Worm (Caenorhabditis elegans): ENCODE data around the gene T06C12.9.
"Not testable (repeated sequence)": the region's sequence is repeated elsewhere in the genome, so short reads cannot be mapped to it uniquely, and the experiment has no call there.

Gene T06C12.9

DNA sequence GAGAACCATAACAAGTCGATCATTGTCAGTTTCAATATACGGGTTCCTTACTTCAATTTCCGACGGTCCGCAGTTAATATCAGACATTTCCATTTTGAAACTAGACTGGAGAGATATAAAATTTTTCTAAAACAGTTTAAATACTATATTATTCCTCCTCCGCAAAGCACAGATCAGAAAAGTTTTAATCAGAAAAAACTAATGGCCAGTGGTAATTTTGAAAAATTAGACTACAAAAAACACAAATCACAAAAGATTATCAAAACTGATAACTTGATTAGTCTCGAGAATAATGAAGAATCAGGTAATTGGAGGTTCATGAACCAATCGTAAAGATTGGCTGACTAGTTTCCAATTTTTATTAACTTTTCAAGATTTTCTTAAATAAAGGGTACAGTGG, at the start of gene T06C12.9:
TSS of gene T06C12.9 (minus strand) at position 101 of the 400 bp plus-strand sequence.
- TF ChIP-seq nhr-28 (tag; optimal IDR thresholded peaks at IDR 0.05) (peak; percentile 3), nhr-48 (tag; optimal IDR thresholded peaks at IDR 0.05) (no peak)

DNA sequence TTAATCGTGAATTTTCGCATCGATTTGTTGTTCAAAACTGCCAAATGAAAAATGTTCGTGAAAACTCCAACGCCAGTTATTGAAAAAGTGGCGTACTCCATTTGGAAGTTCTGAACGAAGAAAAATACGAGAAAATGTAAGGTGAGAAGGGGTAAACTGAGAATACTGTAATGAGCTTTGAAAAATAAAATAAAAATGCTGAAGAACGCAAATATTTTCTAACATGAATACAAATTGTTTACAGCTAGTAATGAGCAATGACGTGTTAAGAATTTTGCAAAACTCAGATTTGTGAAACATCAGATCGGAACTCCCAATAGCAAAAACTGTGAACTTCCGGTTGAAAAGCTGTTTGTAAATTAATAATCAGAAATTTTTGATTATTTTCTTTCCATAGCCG, 46.5 kb upstream of the T06C12.9 start, which contains the start of gene srw-26:
TSS of gene srw-26 (minus strand) at position 101 of the 400 bp plus-strand sequence.
- TF ChIP-seq hlh-11 (tag; optimal IDR thresholded peaks at IDR 0.05) (no peak), mdl-1 (tag; optimal IDR thresholded peaks at IDR 0.05) (no peak), egl-27 (tag; optimal IDR thresholded peaks at IDR 0.05) (no peak), ces-1 (GFP tag; optimal IDR thresholded peaks at IDR 0.05) (no peak), hlh-30 (tag; optimal IDR thresholded peaks at IDR 0.05; ENCODE audit: insufficient read depth) (no peak), mep-1 (tag; optimal IDR thresholded peaks at IDR 0.05) (no peak)

DNA sequence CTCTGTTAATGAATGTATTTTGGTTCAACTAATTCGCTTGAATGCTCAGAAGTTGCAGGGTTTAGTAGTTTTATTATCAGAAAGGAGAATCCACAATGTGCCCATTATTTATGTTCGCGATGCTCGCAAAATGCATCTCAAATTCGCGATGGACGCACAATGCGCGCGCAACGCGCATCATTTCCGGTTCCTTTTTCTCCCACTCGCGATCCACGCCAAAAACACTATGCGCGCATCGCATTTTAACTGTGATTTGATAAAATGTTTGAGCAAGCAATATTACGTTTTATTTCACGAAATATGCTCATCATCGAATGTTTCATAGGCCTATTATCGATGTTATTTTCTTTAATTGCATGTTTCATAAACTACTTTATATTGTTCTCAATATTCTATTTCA, 44.0 kb upstream of the T06C12.9 start, which contains the start of gene srbc-77:
TSS of gene srbc-77 (plus strand) at position 301 of the 400 bp plus-strand sequence.
- not testable (repeated sequence) for TF ChIP-seq duxl-1 (tag; optimal IDR thresholded peaks at IDR 0.05; ENCODE audit: poor library complexity); daf-19 (GFP tag; conservative IDR thresholded peaks at IDR 0.05); nhr-42 (GFP tag; IDR thresholded peaks at IDR 0.05)

DNA sequence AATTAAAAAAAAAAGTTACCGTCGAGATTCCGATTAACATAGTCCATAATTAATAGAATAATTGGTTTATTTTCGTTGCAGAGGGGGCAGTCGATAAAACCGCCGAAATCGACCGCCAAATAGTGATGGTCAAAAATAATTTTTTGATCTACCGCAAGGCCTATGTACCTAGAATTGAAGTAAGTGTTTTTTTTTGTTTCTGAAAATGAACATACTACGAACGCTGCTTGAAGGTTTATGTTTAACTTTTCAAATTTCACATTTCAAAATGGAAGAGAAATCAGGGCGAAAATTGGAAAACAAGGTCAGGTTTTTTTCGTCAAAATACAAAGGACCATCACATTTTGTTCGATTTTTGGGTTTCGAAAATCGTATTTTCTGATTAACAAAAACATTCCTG, 42.5 kb upstream of the T06C12.9 start, which contains the start of gene pzf-1:
TSS of gene pzf-1 (minus strand) at position 101 of the 400 bp plus-strand sequence.
- TF ChIP-seq spr-3 (GFP tag; optimal IDR thresholded peaks at IDR 0.05) (no peak), lin-39 (tag; optimal IDR thresholded peaks at IDR 0.05) (no peak), aha-1 (tag) (no peak), spr-1 (tag; optimal IDR thresholded peaks at IDR 0.05) (no peak), nhr-77 (tag; optimal IDR thresholded peaks at IDR 0.05) (no peak), dmd-8 (GFP tag; IDR thresholded peaks at IDR 0.05) (no peak), mxl-3 (GFP tag; optimal IDR thresholded peaks at IDR 0.05) (no peak)

DNA sequence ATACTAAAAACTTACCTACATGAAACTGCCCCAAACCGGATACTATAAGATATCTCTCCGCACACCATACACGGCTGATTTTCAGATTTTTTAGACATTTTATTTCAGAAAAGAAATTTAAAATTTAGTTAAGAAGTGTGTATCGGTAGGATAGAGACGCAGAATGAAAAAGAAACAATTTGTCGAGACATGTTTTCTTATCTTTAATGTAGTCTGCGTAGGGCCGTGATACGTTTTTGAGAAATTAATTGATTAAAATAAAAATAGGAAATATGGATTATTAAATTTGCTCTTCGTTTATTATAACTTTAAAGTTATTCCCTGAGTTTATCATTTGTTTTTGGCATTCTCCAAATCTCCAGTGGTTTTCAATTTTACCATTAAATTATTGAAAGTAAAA, 38.4 kb upstream of the T06C12.9 start, which contains the start of gene nhr-108:
TSS of gene nhr-108 (minus strand) at position 166 of the 400 bp plus-strand sequence.
- TF ChIP-seq mdl-1 (tag; optimal IDR thresholded peaks at IDR 0.05) (no peak), F26F4.8 (GFP tag; conservative IDR thresholded peaks at IDR 0.05) (no peak), zag-1 (tag; optimal IDR thresholded peaks at IDR 0.05) (no peak), nhr-77 (tag; optimal IDR thresholded peaks at IDR 0.05) (peak; percentile 68), ceh-32 (tag; optimal IDR thresholded peaks at IDR 0.05; ENCODE audit: poor library complexity) (no peak), hmg-1.1 (GFP tag; IDR thresholded peaks at IDR 0.05) (no peak), daf-16 (GFP tag; optimal IDR thresholded peaks at IDR 0.05) (no peak), daf-16 (tag; optimal IDR thresholded peaks at IDR 0.05) (peak; percentile 39), php-3 (GFP tag; IDR thresholded peaks at IDR 0.05) (no peak), nhr-28 (tag; optimal IDR thresholded peaks at IDR 0.05) (peak; percentile 87), snpc-4 (tag; optimal IDR thresholded peaks at IDR 0.05) (no peak), unc-62 (GFP tag; optimal IDR thresholded peaks at IDR 0.05 in 1 of 2) (no peak), unc-62 (tag; optimal IDR thresholded peaks at IDR 0.05) (no peak), F37D6.2 (tag; optimal IDR thresholded peaks at IDR 0.05) (no peak), vab-7 (GFP tag; IDR thresholded peaks at IDR 0.05) (no peak)

DNA sequence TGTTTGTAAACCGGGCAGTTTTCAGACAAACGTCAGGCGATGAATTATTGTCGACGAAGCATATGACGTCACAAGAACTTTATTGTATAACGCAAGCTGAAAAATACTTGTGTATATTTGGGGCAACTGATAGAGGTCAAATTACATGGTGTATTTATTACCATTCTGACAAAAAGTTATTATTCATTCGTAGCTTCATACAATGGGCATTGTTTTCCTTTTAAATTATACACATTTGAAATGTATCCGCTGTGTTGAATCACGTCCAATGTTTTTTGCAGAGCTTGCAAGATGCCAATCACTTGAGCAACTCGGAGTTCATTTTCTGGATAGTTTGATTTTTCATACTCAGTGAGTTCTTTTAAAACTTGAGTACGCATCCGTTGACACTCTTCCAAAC, 37.1 kb upstream of the T06C12.9 start, which contains the start of gene F35E8.13:
TSS of gene F35E8.13 (plus strand) at position 301 of the 400 bp plus-strand sequence.
- TF ChIP-seq nhr-76 (tag; optimal IDR thresholded peaks at IDR 0.05) (no peak), unc-39 (tag; optimal IDR thresholded peaks at IDR 0.05) (no peak), T20F7.1 (GFP tag; optimal IDR thresholded peaks at IDR 0.05) (no peak)

All from whole organism, L4 larva.